Fruit fly (Drosophila melanogaster): Measurements from ENCODE around the gene xit.
A peak's percentile ranks its signal among the peaks of the same experiment; 100 is the strongest.

xit gene

DNA sequence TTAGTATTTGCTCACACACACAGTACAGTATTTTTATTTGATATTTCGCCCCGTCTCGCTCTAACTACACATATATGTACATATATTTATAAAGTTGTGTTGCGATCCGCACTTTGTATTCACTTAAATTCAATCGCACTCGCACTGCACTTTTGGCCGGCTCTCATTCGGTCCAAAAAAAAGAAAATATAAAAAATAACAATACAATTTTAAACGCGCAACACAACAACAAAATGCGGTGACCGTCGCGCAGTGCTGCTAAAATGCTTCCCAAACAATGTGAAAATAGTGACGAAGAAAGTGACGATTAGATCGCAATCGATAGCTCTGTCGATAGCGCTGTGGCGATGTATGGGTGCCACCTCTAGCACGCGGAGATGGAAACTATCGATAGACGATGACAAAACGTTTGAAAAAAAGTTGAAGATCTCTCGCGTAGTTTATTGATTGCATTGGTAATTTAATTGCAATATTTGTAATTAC lies 17.5 kb upstream of the xit start, which contains the start of the genes C3G and pod1 (continued):
- peak; percentile 18 for TF ChIP-seq CG2678 (tag; optimal IDR thresholded peaks at IDR 0.05)
- TF ChIP-seq CG34376 (GFP tag; optimal IDR thresholded peaks at IDR 0.05), result no peak
- TF ChIP-seq CG18476 (GFP tag; optimal IDR thresholded peaks at IDR 0.05), result no peak
- TF ChIP-seq gt (GFP tag; IDR thresholded peaks at IDR 0.05), result no peak
- TF ChIP-seq CG34224 (GFP tag; IDR thresholded peaks at IDR 0.05; ENCODE audit: partially characterized antibody), result peak; percentile 96
- peak; percentile 14 for TF ChIP-seq Hand (GFP tag; optimal IDR thresholded peaks at IDR 0.05)
- TF ChIP-seq CG11247 (GFP tag; IDR thresholded peaks at IDR 0.05), result 0 out of 2 replicates have a peak, but pooled peaks have one; percentile 8
- no peak for TF ChIP-seq gsb-n (tag; optimal IDR thresholded peaks at IDR 0.05)
- peak; percentile 97 for TF ChIP-seq CG14860 (GFP tag; IDR thresholded peaks at IDR 0.05; ENCODE audit: partially characterized antibody)
- peak; percentile 21 for TF ChIP-seq Mad (GFP tag; optimal IDR thresholded peaks at IDR 0.05)
- TF ChIP-seq Vsx1 (GFP tag; optimal IDR thresholded peaks at IDR 0.05), result peak; percentile 16
- peak; percentile 88 for TF ChIP-seq gfzf (GFP tag; optimal IDR thresholded peaks at IDR 0.05)
- peak; percentile 32 for TF ChIP-seq CG12942 (GFP tag; optimal IDR thresholded peaks at IDR 0.05)
- TF ChIP-seq CG30403 (GFP tag; optimal IDR thresholded peaks at IDR 0.05), result peak; percentile 11
- TF ChIP-seq jigr1 (GFP tag; IDR thresholded peaks at IDR 0.05), result no peak
- TF ChIP-seq maf-S (GFP tag; optimal IDR thresholded peaks at IDR 0.05), result no peak
- TF ChIP-seq lmd (GFP tag; IDR thresholded peaks at IDR 0.05), result no peak
- TF ChIP-seq HHEX (GFP tag; optimal IDR thresholded peaks at IDR 0.05), result no peak
- peak; percentile 19 for TF ChIP-seq Jarid2 (GFP tag; optimal IDR thresholded peaks at IDR 0.05)
- peak; percentile 90 for TF ChIP-seq Med (GFP tag)
- TF ChIP-seq CG6683 (GFP tag; optimal IDR thresholded peaks at IDR 0.05), result no peak
- peak; percentile 62; the same call in 1 of the 2 replicates for TF ChIP-seq NFAT (GFP tag; IDR thresholded peaks at IDR 0.05)
- TF ChIP-seq sug (tag; optimal IDR thresholded peaks at IDR 0.05), result peak; percentile 58
- peak; percentile 70 for TF ChIP-seq trem (tag; optimal IDR thresholded peaks at IDR 0.05)
- no peak for TF ChIP-seq slp2 (GFP tag; optimal IDR thresholded peaks at IDR 0.05)
- no peak for TF ChIP-seq danr (GFP tag; IDR thresholded peaks at IDR 0.05)
- no peak for TF ChIP-seq CG9876 (GFP tag; optimal IDR thresholded peaks at IDR 0.05)
- TF ChIP-seq Lhr (GFP tag; optimal IDR thresholded peaks at IDR 0.05), result peak; percentile 36
- no peak for TF ChIP-seq CG32767 (GFP tag; IDR thresholded peaks at IDR 0.05)
- TF ChIP-seq CG12104 (GFP tag; optimal IDR thresholded peaks at IDR 0.05), result no peak
- TF ChIP-seq CG17359 (tag; optimal IDR thresholded peaks at IDR 0.05), result no peak
- TF ChIP-seq lola (GFP tag; optimal IDR thresholded peaks at IDR 0.05), result no peak
- peak; percentile 22 for TF ChIP-seq Blimp-1 (GFP tag; optimal IDR thresholded peaks at IDR 0.05)
- peak; percentile 1 for TF ChIP-seq HLHmδ (GFP tag; optimal IDR thresholded peaks at IDR 0.05)
- TF ChIP-seq Hsf (GFP tag; optimal IDR thresholded peaks at IDR 0.05), result peak; percentile 43
- TF ChIP-seq Aef1 (GFP tag; IDR thresholded peaks at IDR 0.05), result peak; percentile 77
- no peak for TF ChIP-seq CG14965 (GFP tag; optimal IDR thresholded peaks at IDR 0.05; ENCODE audit: borderline replicate concordance)
- TF ChIP-seq CG18599 (GFP tag; optimal IDR thresholded peaks at IDR 0.05), result no peak
- peak; percentile 99 for TF ChIP-seq CG6791 (GFP tag; IDR thresholded peaks at IDR 0.05; ENCODE audit: partially characterized antibody)
- TF ChIP-seq crc (GFP tag; optimal IDR thresholded peaks at IDR 0.05), result no peak
- peak; percentile 99 for TF ChIP-seq BEAF-32 (GFP tag; optimal IDR thresholded peaks at IDR 0.05)
- TF ChIP-seq odd (GFP tag; optimal IDR thresholded peaks at IDR 0.05), result no peak
- peak; percentile 85 for TF ChIP-seq CG2129 (GFP tag; IDR thresholded peaks at IDR 0.05; ENCODE audit: partially characterized antibody)
- TF ChIP-seq bbx (GFP tag; IDR thresholded peaks at IDR 0.05; ENCODE audit: partially characterized antibody), result peak; percentile 99
- TF ChIP-seq Rfx (GFP tag; IDR thresholded peaks at IDR 0.05), result peak; percentile 62
- peak; percentile 37 for TF ChIP-seq lab (GFP tag; optimal IDR thresholded peaks at IDR 0.05)
- TF ChIP-seq Fer1 (GFP tag; optimal IDR thresholded peaks at IDR 0.05), result peak; percentile 15
- TF ChIP-seq CG12659 (GFP tag; optimal IDR thresholded peaks at IDR 0.05), result peak; percentile 81
